Fruit fly (Drosophila melanogaster) whole organism, adult: ENCODE results near the gene Fpgs2.

ENCODE experiments used
- CG11617 ChIP-seq: fragments of 200-800 bp; sonication (Bioruptor generic); optimal IDR thresholded peaks from 2 replicates; lab custom pipeline; 2017; ENCODE audit warnings: mild to moderate bottlenecking, missing biosample characterization, missing genetic modification reagents, missing genetic modification characterization
- CG12768 ChIP-seq: fragments of 200-800 bp; sonication (Bioruptor generic); optimal IDR thresholded peaks from 2 replicates; lab custom pipeline; 2017; ENCODE audit warnings: missing biosample characterization, missing genetic modification characterization, mild to moderate bottlenecking, moderate library complexity, missing genetic modification reagents
- CG14711 ChIP-seq: fragments of 200-800 bp; sonication (Bioruptor generic); optimal IDR thresholded peaks from 2 replicates; lab custom pipeline; 2018; ENCODE audit warnings: missing biosample characterization, mild to moderate bottlenecking, missing genetic modification characterization, moderate library complexity
- CG1620 ChIP-seq: fragments of 200-800 bp; sonication (Bioruptor generic); optimal IDR thresholded peaks from 2 replicates; lab custom pipeline; 2016; ENCODE audit warnings: missing biosample characterization, missing genetic modification characterization
- CG33017 ChIP-seq: fragments of 200-800 bp; sonication (Bioruptor generic); optimal IDR thresholded peaks from 2 replicates; lab custom pipeline; 2018; ENCODE audit warnings: missing biosample characterization, mild to moderate bottlenecking, missing genetic modification characterization, moderate library complexity
- CG5204 ChIP-seq: fragments of 200-800 bp; sonication (Bioruptor generic); optimal IDR thresholded peaks from 2 replicates; lab custom pipeline; 2016; ENCODE audit warnings: missing biosample characterization, missing genetic modification characterization
- CG7045 ChIP-seq: fragments of 200-800 bp; sonication (Bioruptor generic); optimal IDR thresholded peaks from 2 replicates; lab custom pipeline; 2017; ENCODE audit warnings: missing biosample characterization, mild to moderate bottlenecking, missing genetic modification characterization
- CG7101 ChIP-seq: fragments of 200-800 bp; sonication (Bioruptor generic); optimal IDR thresholded peaks from 2 replicates; lab custom pipeline; 2018; ENCODE audit warnings: missing biosample characterization, mild to moderate bottlenecking, missing genetic modification characterization, moderate library complexity
- Clk ChIP-seq: fragments of 200-800 bp; sonication (Bioruptor generic); optimal IDR thresholded peaks from 2 replicates; lab custom pipeline; 2017; ENCODE audit warnings: missing biosample characterization, missing genetic modification characterization
- Crg-1 ChIP-seq: fragments of 200-800 bp; sonication (Bioruptor generic); optimal IDR thresholded peaks from 2 replicates; lab custom pipeline; 2016; ENCODE audit warnings: missing biosample characterization, missing genetic modification characterization
- Hr96 ChIP-seq: fragments of 200-800 bp; sonication (Bioruptor generic); optimal IDR thresholded peaks from 2 replicates; lab custom pipeline; 2016; ENCODE audit warnings: missing biosample characterization, missing genetic modification characterization
- Mnt ChIP-seq: fragments of 200-800 bp; sonication (Bioruptor generic); optimal IDR thresholded peaks from 2 replicates; lab custom pipeline; 2016; ENCODE audit warnings: missing biosample characterization, mild to moderate bottlenecking, missing genetic modification characterization
- bab1 ChIP-seq: fragments of 200-800 bp; sonication (Bioruptor generic); optimal IDR thresholded peaks from 3 replicates; lab custom pipeline; 2019; ENCODE audit warnings: missing biosample characterization, mild to moderate bottlenecking, missing genetic modification characterization, moderate library complexity
- cic ChIP-seq: fragments of 200-800 bp; sonication (Bioruptor generic); optimal IDR thresholded peaks from 2 replicates; lab custom pipeline; 2017; ENCODE audit warnings: missing biosample characterization, mild to moderate bottlenecking, missing genetic modification characterization, moderate library complexity
- cnc ChIP-seq, 2 experiments: fragments of >200 bp; optimal IDR thresholded peaks; 2 replicates each; lab custom pipeline; 2017
- kay ChIP-seq: fragments of 200-800 bp; sonication (Bioruptor generic); peaks from one replicate; lab custom pipeline; 2016; ENCODE audit warnings: missing biosample characterization, missing genetic modification characterization, borderline replicate concordance
- ovo ChIP-seq: fragments of 200-800 bp; sonication (Bioruptor generic); optimal IDR thresholded peaks from 2 replicates; lab custom pipeline; 2016; ENCODE audit warnings: missing biosample characterization, missing genetic modification characterization
- pad ChIP-seq: fragments of 200-800 bp; sonication (Bioruptor generic); optimal IDR thresholded peaks from 3 replicates; lab custom pipeline; 2017; ENCODE audit warnings: missing biosample characterization, missing genetic modification characterization, mild to moderate bottlenecking, moderate library complexity, missing genetic modification reagents
- tj ChIP-seq: fragments of 200-800 bp; sonication (Bioruptor generic); optimal IDR thresholded peaks from 3 replicates; lab custom pipeline; 2017; ENCODE audit warnings: missing biosample characterization, mild to moderate bottlenecking, missing genetic modification characterization, moderate library complexity
- toe ChIP-seq: fragments of 200-800 bp; sonication (Bioruptor generic); optimal IDR thresholded peaks from 2 replicates; lab custom pipeline; 2016; ENCODE audit warnings: missing biosample characterization, missing genetic modification characterization

Gene Fpgs2

DNA sequence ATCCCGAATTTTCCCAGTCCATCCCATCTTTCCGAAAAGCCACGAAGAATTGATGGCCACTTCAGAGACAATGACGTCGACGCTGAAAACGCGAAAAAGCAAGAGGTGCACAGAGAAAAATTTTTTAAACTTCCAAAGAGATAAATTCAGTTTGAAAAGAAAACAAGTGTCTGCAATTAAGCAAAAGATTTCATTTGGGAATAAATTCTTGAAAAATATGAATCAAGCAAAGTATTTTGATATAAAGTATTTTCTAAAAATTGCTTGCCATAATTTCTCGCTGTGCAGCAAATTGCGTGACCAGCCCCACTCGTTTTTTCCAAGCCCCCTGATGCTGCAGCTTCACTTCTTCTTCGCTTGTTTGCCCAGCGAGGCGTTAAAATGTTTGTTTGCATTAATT is 31.9 kb downstream of the Fpgs2 start:
- no peak for TF ChIP-seq CG12768 (GFP tag; lab: Kevin White, UChicago)

DNA sequence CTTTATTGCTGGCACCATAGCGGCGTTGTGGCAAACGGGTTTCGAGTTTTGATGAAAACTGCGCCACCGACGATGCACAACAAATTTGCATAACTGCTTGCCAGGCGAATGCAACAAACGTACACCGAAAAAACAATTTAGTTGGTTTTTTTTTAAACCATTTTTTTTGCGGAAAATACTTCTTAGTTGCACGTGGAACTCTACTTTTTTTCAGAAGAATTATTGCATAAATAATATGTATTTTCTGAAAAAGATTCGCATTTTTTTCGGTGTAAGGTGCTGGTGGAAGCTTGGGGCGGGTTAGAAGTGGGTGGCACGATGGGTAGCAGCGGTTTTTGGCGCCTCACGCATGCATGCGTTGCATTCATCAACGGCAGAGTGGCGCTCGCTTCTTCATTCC is 32.9 kb downstream of the Fpgs2 start:
- TF ChIP-seq CG5204 (GFP tag; lab: Kevin White, UChicago) (no peak), Crg-1 (GFP tag; lab: Kevin White, UChicago) (no peak), ovo (GFP tag; lab: Kevin White, UChicago) (no peak), CG7101 (tag; lab: Kevin White, UChicago) (no peak), CG7045 (GFP tag; lab: Kevin White, UChicago) (no peak), CG12768 (GFP tag; lab: Kevin White, UChicago) (no peak), Hr96 (GFP tag; lab: Kevin White, UChicago) (no peak), cnc (optimal IDR thresholded peaks at IDR 0.05; lab: Kevin White, UChicago) (no peak), CG1620 (GFP tag; lab: Kevin White, UChicago) (no peak), pad (GFP tag; lab: Kevin White, UChicago) (no peak), CG14711 (tag; lab: Kevin White, UChicago) (no peak), tj (no peak), CG33017 (tag; lab: Kevin White, UChicago) (no peak), CG11617 (GFP tag; lab: Kevin White, UChicago) (no peak), cic (GFP tag; lab: Kevin White, UChicago) (no peak), toe (no peak), kay (GFP tag; lab: Kevin White, UChicago) (no peak), bab1 (GFP tag; lab: Kevin White, UChicago) (no peak)

dm6 chr2L:3880048-3880447 is 34.0 kb downstream of the Fpgs2 start:
- peak; percentile 74 for TF ChIP-seq Hr96 (GFP tag; lab: Kevin White, UChicago)
- peak; percentile 24 for TF ChIP-seq Mnt (GFP tag; lab: Kevin White, UChicago)
- TF ChIP-seq cnc (optimal IDR thresholded peaks at IDR 0.05; lab: Kevin White, UChicago) = no peak
- peak; percentile 66 for TF ChIP-seq pad (GFP tag; lab: Kevin White, UChicago)
- TF ChIP-seq ovo (GFP tag; lab: Kevin White, UChicago) = no peak
- no peak for TF ChIP-seq bab1 (GFP tag; lab: Kevin White, UChicago)
- peak; percentile 81 for TF ChIP-seq CG7045 (GFP tag; lab: Kevin White, UChicago)
- TF ChIP-seq toe = peak; percentile 70
- TF ChIP-seq CG1620 (GFP tag; lab: Kevin White, UChicago) = no peak
- peak; percentile 91 for TF ChIP-seq CG33017 (tag; lab: Kevin White, UChicago)
- TF ChIP-seq cic (GFP tag; lab: Kevin White, UChicago) = peak; percentile 42
- TF ChIP-seq Crg-1 (GFP tag; lab: Kevin White, UChicago) = peak; percentile 34
- peak; percentile 71 for TF ChIP-seq kay (GFP tag; lab: Kevin White, UChicago)
- TF ChIP-seq CG12768 (GFP tag; lab: Kevin White, UChicago) = peak; percentile 88
- TF ChIP-seq Clk (GFP tag; lab: Kevin White, UChicago) = peak; percentile 76
- TF ChIP-seq CG11617 (GFP tag; lab: Kevin White, UChicago) = peak; percentile 89
- TF ChIP-seq CG5204 (GFP tag; lab: Kevin White, UChicago) = peak; percentile 74
- TF ChIP-seq CG7101 (tag; lab: Kevin White, UChicago) = peak; percentile 91
- TF ChIP-seq tj = peak; percentile 52
- peak; percentile 89 for TF ChIP-seq CG14711 (tag; lab: Kevin White, UChicago)

- no peak for TF ChIP-seq toe
Observed at dm6 chr2L:3877011-3877410, 37.1 kb downstream of the Fpgs2 start.

- TF ChIP-seq CG33017 (tag; lab: Kevin White, UChicago) (peak; percentile 35), tj (no peak), CG12768 (GFP tag; lab: Kevin White, UChicago) (peak; percentile 13), CG14711 (tag; lab: Kevin White, UChicago) (peak; percentile 38), kay (GFP tag; lab: Kevin White, UChicago) (no peak), toe (peak; percentile 74), CG11617 (GFP tag; lab: Kevin White, UChicago) (no peak), cnc (optimal IDR thresholded peaks at IDR 0.05; lab: Kevin White, UChicago) (no peak), Hr96 (GFP tag; lab: Kevin White, UChicago) (peak; percentile 61), pad (GFP tag; lab: Kevin White, UChicago) (peak; percentile 35), ovo (GFP tag; lab: Kevin White, UChicago) (peak; percentile 23), Clk (GFP tag; lab: Kevin White, UChicago) (no peak), bab1 (GFP tag; lab: Kevin White, UChicago) (peak; percentile 34), Mnt (GFP tag; lab: Kevin White, UChicago) (peak; percentile 73), cic (GFP tag; lab: Kevin White, UChicago) (no peak), CG7101 (tag; lab: Kevin White, UChicago) (peak; percentile 69), Crg-1 (GFP tag; lab: Kevin White, UChicago) (peak; percentile 82), CG5204 (GFP tag; lab: Kevin White, UChicago) (no peak), CG1620 (GFP tag; lab: Kevin White, UChicago) (peak; percentile 77), CG7045 (GFP tag; lab: Kevin White, UChicago) (no peak)
Observed at dm6 chr2L:3872283-3872682, 41.8 kb downstream of the Fpgs2 start, which contains the start of gene CG31957. Gene CG31957 (minus strand): TSS chr2L:3872458.

DNA sequence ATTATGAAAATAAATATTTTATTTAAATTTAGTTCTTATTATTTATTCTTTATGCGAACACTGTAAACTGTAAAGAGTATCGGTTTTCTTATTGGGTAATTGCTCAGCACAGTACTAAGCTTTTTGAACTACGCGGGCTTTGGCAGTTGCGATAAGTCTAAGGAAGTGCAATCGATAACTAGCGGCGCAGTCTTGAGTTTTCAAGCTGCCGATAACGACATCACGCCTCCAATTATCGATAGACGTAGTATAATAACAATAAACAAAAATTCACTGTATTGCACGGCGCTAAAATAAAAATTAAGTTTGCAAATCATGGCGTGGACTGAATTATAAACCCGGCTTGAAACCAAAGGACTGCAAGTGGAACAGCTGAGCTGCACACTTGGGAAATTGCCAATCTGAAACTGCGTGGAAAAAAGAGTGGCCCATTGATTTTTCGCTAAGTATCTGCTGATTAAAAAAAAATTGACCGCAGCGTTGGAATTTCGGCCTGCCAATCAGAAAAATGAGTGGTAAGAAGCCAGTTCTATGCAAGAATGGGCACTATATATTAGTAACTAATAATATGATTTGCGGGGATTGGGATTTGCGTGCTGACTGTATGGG is 46.5 kb downstream of the Fpgs2 start, which contains the start of gene Cep97:
Gene Cep97 (plus strand): TSS at position 224 of the 609 bp plus-strand sequence.
- TF ChIP-seq CG33017 (tag; lab: Kevin White, UChicago) = no peak
- TF ChIP-seq Hr96 (GFP tag; lab: Kevin White, UChicago) = no peak
- no peak for TF ChIP-seq Clk (GFP tag; lab: Kevin White, UChicago)
- no peak for TF ChIP-seq CG12768 (GFP tag; lab: Kevin White, UChicago)
- TF ChIP-seq CG14711 (tag; lab: Kevin White, UChicago) = no peak
- no peak for TF ChIP-seq pad (GFP tag; lab: Kevin White, UChicago)
- no peak for TF ChIP-seq kay (GFP tag; lab: Kevin White, UChicago)
- TF ChIP-seq Crg-1 (GFP tag; lab: Kevin White, UChicago) = no peak
- no peak for TF ChIP-seq tj
- TF ChIP-seq Mnt (GFP tag; lab: Kevin White, UChicago) = no peak
- no peak for TF ChIP-seq CG7101 (tag; lab: Kevin White, UChicago)
- TF ChIP-seq bab1 (GFP tag; lab: Kevin White, UChicago) = no peak
- no peak for TF ChIP-seq cnc (optimal IDR thresholded peaks at IDR 0.05; lab: Kevin White, UChicago)
